Worm (Caenorhabditis elegans): ENCODE results near the gene exc-5.

DNA sequence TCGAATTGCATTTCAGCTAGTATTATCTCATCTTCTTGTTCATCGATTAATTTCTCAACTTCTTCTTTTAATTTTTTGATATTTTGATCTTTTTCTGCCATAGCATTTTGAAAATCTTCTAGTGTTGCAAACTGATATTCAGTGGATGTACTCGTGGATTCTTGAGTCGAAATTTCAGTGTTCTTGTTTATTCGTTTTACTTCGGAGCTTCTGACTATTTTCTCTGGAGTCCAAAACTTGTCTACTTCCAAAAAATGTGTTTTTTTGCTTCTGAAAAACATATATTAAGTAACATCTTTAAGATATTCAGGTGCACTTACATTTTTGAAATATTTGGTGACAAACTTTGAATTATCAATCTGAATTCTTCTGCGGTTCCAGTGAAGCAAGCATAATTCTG, 43.9 kb downstream of the exc-5 start, which contains the start of gene F20C5.5:
- TF ChIP-seq ceh-48 (tag; optimal IDR thresholded peaks at IDR 0.05) (no peak), nhr-11 (tag; optimal IDR thresholded peaks at IDR 0.05) (no peak), nhr-232 (tag; optimal IDR thresholded peaks at IDR 0.05) (no peak), nfya-1 (tag; optimal IDR thresholded peaks at IDR 0.05) (no peak), zip-5 (tag; optimal IDR thresholded peaks at IDR 0.05) (no peak), mec-3 (tag; optimal IDR thresholded peaks at IDR 0.05; ENCODE audit: borderline replicate concordance) (no peak), che-1 (tag; optimal IDR thresholded peaks at IDR 0.05) (no peak), pqm-1 (tag; optimal IDR thresholded peaks at IDR 0.05) (no peak), F13H6.1 (tag; optimal IDR thresholded peaks at IDR 0.05) (no peak), sdc-2 (tag; optimal IDR thresholded peaks at IDR 0.05) (no peak), pha-4 (tag; optimal IDR thresholded peaks at IDR 0.05) (no peak)

Data from whole organism, late embryonic.